Fruit fly (Drosophila melanogaster): Measurements from ENCODE around the gene capt.

capt gene

DNA sequence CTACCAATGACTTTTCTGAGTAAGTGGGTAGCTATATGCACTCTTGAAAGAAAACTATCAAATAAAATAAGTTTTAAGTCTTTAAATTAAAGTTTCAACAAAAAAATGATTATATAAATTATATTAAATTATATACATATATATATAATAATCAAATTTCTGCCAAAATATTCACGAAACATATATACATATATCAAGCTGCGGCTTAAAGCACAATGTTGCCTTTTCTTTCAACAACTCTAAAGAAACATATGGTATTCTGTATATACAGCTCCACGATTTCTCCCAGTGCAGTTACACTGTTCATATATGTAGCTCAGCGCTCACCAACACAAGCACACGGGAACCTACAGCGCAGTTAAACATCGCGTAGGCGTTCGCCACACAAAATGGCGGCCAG is 22.6 kb downstream of the capt start (continued):
- TF ChIP-seq Atf3 (GFP tag; optimal IDR thresholded peaks at IDR 0.05) (no peak), sens (GFP tag) (peak; percentile 45), Rfx (GFP tag; IDR thresholded peaks at IDR 0.05) (no peak), gem (tag; optimal IDR thresholded peaks at IDR 0.05) (peak; percentile 65), Fer1 (GFP tag; optimal IDR thresholded peaks at IDR 0.05) (peak; percentile 50), wek (GFP tag; optimal IDR thresholded peaks at IDR 0.05) (no peak), nau (GFP tag; optimal IDR thresholded peaks at IDR 0.05) (no peak), CG10147 (GFP tag; optimal IDR thresholded peaks at IDR 0.05) (peak; percentile 31), E2f2 (GFP tag; IDR thresholded peaks at IDR 0.05) (no peak), Hmr (GFP tag; optimal IDR thresholded peaks at IDR 0.05) (peak; percentile 67), Hr78 (GFP tag; optimal IDR thresholded peaks at IDR 0.05) (no peak), CG3281 (GFP tag; optimal IDR thresholded peaks at IDR 0.05) (peak; percentile 47), CG13775 (GFP tag; optimal IDR thresholded peaks at IDR 0.05) (peak; percentile 16), NfI (GFP tag; optimal IDR thresholded peaks at IDR 0.05) (peak; percentile 18), pfk (GFP tag; optimal IDR thresholded peaks at IDR 0.05) (no peak), CG10209 (GFP tag; optimal IDR thresholded peaks at IDR 0.05) (peak; percentile 31), CTCF (GFP tag; optimal IDR thresholded peaks at IDR 0.05) (no peak), CG10321 (GFP tag; IDR thresholded peaks at IDR 0.05) (no peak), zen2 (GFP tag; IDR thresholded peaks at IDR 0.05; ENCODE audit: partially characterized antibody) (no peak), Xbp1 (GFP tag; optimal IDR thresholded peaks at IDR 0.05) (peak; percentile 24), dati (GFP tag; IDR thresholded peaks at IDR 0.05) (no peak), CHES-1-like (GFP tag; optimal IDR thresholded peaks at IDR 0.05) (no peak), az2 (GFP tag; optimal IDR thresholded peaks at IDR 0.05) (peak; percentile 8), nerfin-2 (GFP tag; IDR thresholded peaks at IDR 0.05; ENCODE audit: partially characterized antibody) (no peak), CG9932 (GFP tag; IDR thresholded peaks at IDR 0.05) (peak; percentile 12; the same call in 1 of the 2 replicates), CG1832 (GFP tag; optimal IDR thresholded peaks at IDR 0.05) (no peak), Scr (GFP tag; IDR thresholded peaks at IDR 0.05; ENCODE audit: partially characterized antibody) (no peak), grau (tag; optimal IDR thresholded peaks at IDR 0.05) (peak; percentile 36), Ptx1 (GFP tag; IDR thresholded peaks at IDR 0.05) (no peak), sr (GFP tag; IDR thresholded peaks at IDR 0.05) (no peak), CG18011 (GFP tag; optimal IDR thresholded peaks at IDR 0.05) (no peak), Adf1 (GFP tag; IDR thresholded peaks at IDR 0.05) (no peak), CG6683 (GFP tag; optimal IDR thresholded peaks at IDR 0.05) (no peak), Ets65A (GFP tag) (no peak), TFAM (GFP tag; optimal IDR thresholded peaks at IDR 0.05) (no peak), cwo (GFP tag; optimal IDR thresholded peaks at IDR 0.05) (peak; percentile 28), dan (GFP tag; IDR thresholded peaks at IDR 0.05) (no peak), CG2712 (tag; optimal IDR thresholded peaks at IDR 0.05) (peak; percentile 19), CG2678 (tag; optimal IDR thresholded peaks at IDR 0.05) (peak; percentile 60), CG16863 (GFP tag; optimal IDR thresholded peaks at IDR 0.05) (no peak), CkIIα-i1 (GFP tag; IDR thresholded peaks at IDR 0.05) (no peak), CG42726 (GFP tag; IDR thresholded peaks at IDR 0.05; ENCODE audit: partially characterized antibody) (no peak), HLH54F (GFP tag; optimal IDR thresholded peaks at IDR 0.05) (no peak), CG15269 (tag; optimal IDR thresholded peaks at IDR 0.05) (peak; percentile 34)
